Fruit fly (Drosophila melanogaster): Measurements from ENCODE around the gene CG42557.

Gene CG42557

dm6 chr3R:29983073-29983544 is 50.0 kb downstream of the CG42557 start, which contains the start of gene CG7896 (continued):
- TF ChIP-seq sqz (GFP tag; optimal IDR thresholded peaks at IDR 0.05) (peak; percentile 37), Vsx1 (GFP tag; optimal IDR thresholded peaks at IDR 0.05) (peak; percentile 3), Hsf (GFP tag; optimal IDR thresholded peaks at IDR 0.05) (peak; percentile 33), bigmax (GFP tag; optimal IDR thresholded peaks at IDR 0.05) (no peak), Drgx (GFP tag; IDR thresholded peaks at IDR 0.05) (peak; percentile 90), CG7839 (tag; optimal IDR thresholded peaks at IDR 0.05) (peak; percentile 71), ERR (GFP tag; optimal IDR thresholded peaks at IDR 0.05) (no peak), cwo (GFP tag; optimal IDR thresholded peaks at IDR 0.05) (peak; percentile 60), CG13775 (GFP tag; optimal IDR thresholded peaks at IDR 0.05) (peak; percentile 58), da (GFP tag; optimal IDR thresholded peaks at IDR 0.05) (no peak), Ptx1 (GFP tag; IDR thresholded peaks at IDR 0.05) (peak; percentile 88), sc (optimal IDR thresholded peaks at IDR 0.05) (no peak), sc (GFP tag; optimal IDR thresholded peaks at IDR 0.05) (peak; percentile 18), stc (GFP tag; IDR thresholded peaks at IDR 0.05) (peak; percentile 80), wor (GFP tag; IDR thresholded peaks at IDR 0.05) (peak; percentile 75), HHEX (GFP tag; optimal IDR thresholded peaks at IDR 0.05) (peak; percentile 67), Dp (GFP tag; optimal IDR thresholded peaks at IDR 0.05) (no peak), Dref (GFP tag; IDR thresholded peaks at IDR 0.05) (no peak), slp2 (GFP tag; optimal IDR thresholded peaks at IDR 0.05) (peak; percentile 35), nau (GFP tag; optimal IDR thresholded peaks at IDR 0.05) (peak; percentile 38), Hand (GFP tag; optimal IDR thresholded peaks at IDR 0.05) (peak; percentile 17), CG11085 (GFP tag; IDR thresholded peaks at IDR 0.05) (peak; percentile 49; the same call in 1 of the 2 replicates), CG14050 (GFP tag; IDR thresholded peaks at IDR 0.05) (peak; percentile 71; the same call in 2 of the 3 replicates), her (GFP tag; optimal IDR thresholded peaks at IDR 0.05) (no peak), E2f1 (GFP tag; IDR thresholded peaks at IDR 0.05) (peak; percentile 76), Asciz (GFP tag; optimal IDR thresholded peaks at IDR 0.05) (peak; percentile 4), CG12744 (GFP tag; optimal IDR thresholded peaks at IDR 0.05) (no peak), CG13424 (tag; optimal IDR thresholded peaks at IDR 0.05) (peak; percentile 80), sob (GFP tag; IDR thresholded peaks at IDR 0.05) (peak; percentile 70), CG16779 (GFP tag; IDR thresholded peaks at IDR 0.05) (0 out of 2 replicates have a peak, but pooled peaks have one; percentile 23), CG10979 (tag; optimal IDR thresholded peaks at IDR 0.05) (peak; percentile 71), CG2116 (GFP tag; optimal IDR thresholded peaks at IDR 0.05) (peak; percentile 34), otp (GFP tag; IDR thresholded peaks at IDR 0.05) (peak; percentile 59; the same call in 1 of the 3 replicates), CG3065 (GFP tag; optimal IDR thresholded peaks at IDR 0.05) (no peak), CG43689 (GFP tag; IDR thresholded peaks at IDR 0.05) (peak; percentile 49; the same call in 1 of the 2 replicates), schlank (tag; optimal IDR thresholded peaks at IDR 0.05) (no peak), ac (GFP tag; optimal IDR thresholded peaks at IDR 0.05) (no peak), Ravus (GFP tag; IDR thresholded peaks at IDR 0.05) (peak; percentile 16; the same call in 1 of the 2 replicates), HLH54F (GFP tag; optimal IDR thresholded peaks at IDR 0.05) (peak; percentile 1), cas (GFP tag; IDR thresholded peaks at IDR 0.05) (0 out of 2 replicates have a peak, but pooled peaks have one; percentile 14), pb (GFP tag; optimal IDR thresholded peaks at IDR 0.05) (peak; percentile 10), CG15269 (tag; optimal IDR thresholded peaks at IDR 0.05) (peak; percentile 74), H2.0 (GFP tag; IDR thresholded peaks at IDR 0.05) (peak; percentile 71), D (optimal IDR thresholded peaks at IDR 0.05) (no peak), D (GFP tag; optimal IDR thresholded peaks at IDR 0.05) (peak; percentile 43), Lim3 (GFP tag; IDR thresholded peaks at IDR 0.05) (0 out of 2 replicates have a peak, but pooled peaks have one; percentile 38), CG16815 (GFP tag; optimal IDR thresholded peaks at IDR 0.05) (peak; percentile 21), CG4820 (GFP tag; optimal IDR thresholded peaks at IDR 0.05) (peak; percentile 52), CG6654 (GFP tag; optimal IDR thresholded peaks at IDR 0.05) (no peak), zfh2 (GFP tag; optimal IDR thresholded peaks at IDR 0.05) (peak; percentile 28), CG10147 (GFP tag; optimal IDR thresholded peaks at IDR 0.05) (peak; percentile 54)
